Fruit fly (Drosophila melanogaster) S2 (cell line): ENCODE results near the gene rdx.

Experiments used
- CG8478 ChIP-seq: fragments of >200 bp; optimal IDR thresholded peaks from 2 replicates; lab custom pipeline; 2018
- CTCF ChIP-seq, 2 experiments: fragments of >200 bp; optimal IDR thresholded peaks; 2 replicates each; lab custom pipeline; 2018

- TF ChIP-seq CG8478 (lab: Kevin White, UChicago) (no peak), CTCF (optimal IDR thresholded peaks at IDR 0.05; lab: Kevin White, UChicago) (no peak)
These were observed 38.8 kb upstream of the rdx start for dm6 chr3R:14070664-14071063.
